Fruit fly (Drosophila melanogaster): ENCODE data around the gene PIG-Q.
A peak's percentile ranks its signal among the peaks of the same experiment; 100 is the strongest.

DNA sequence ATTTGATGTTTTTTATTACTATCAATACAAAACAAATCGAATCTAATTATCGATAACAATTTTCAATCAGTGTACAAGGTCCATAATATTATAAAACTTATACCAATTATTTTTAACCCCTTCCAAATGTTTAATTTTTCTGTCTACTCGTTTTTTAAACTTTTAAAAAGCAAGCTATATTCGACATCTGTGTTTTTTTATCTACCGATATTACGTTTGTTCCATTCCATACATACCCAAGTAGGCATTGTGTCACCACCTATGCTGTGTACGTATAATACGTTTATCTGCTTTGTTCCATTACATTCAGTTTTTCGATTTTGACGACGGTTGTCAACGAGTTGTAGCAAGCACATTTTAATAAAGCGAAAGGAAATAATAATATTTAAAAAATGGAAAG is 2.4 kb downstream of the PIG-Q start, which contains the start of gene nonA:
- TF ChIP-seq Lpt (GFP tag; optimal IDR thresholded peaks at IDR 0.05) (no peak), fd59A (GFP tag; optimal IDR thresholded peaks at IDR 0.05) (no peak), CG3032 (tag; optimal IDR thresholded peaks at IDR 0.05) (no peak), Hr39 (GFP tag; optimal IDR thresholded peaks at IDR 0.05) (no peak), topi (GFP tag; optimal IDR thresholded peaks at IDR 0.05) (peak; percentile 12), CG34406 (GFP tag; optimal IDR thresholded peaks at IDR 0.05) (no peak)
